Worm (Caenorhabditis elegans): ENCODE measurements around the gene F53F8.6.

F53F8.6 gene

ce11 chrV:20705125-20705524 is 1.1 kb downstream of the F53F8.6 start:
- 0 out of 2 replicates have a peak, but pooled peaks have one; percentile 54 for TF ChIP-seq tab-1 (GFP tag; IDR thresholded peaks at IDR 0.05)
- TF ChIP-seq flt-1 (GFP tag; IDR thresholded peaks at IDR 0.05), result 0 out of 2 replicates have a peak, but pooled peaks have one; percentile 28

- TF ChIP-seq ref-1 (GFP tag; conservative IDR thresholded peaks at IDR 0.05) (no peak), tab-1 (GFP tag; IDR thresholded peaks at IDR 0.05) (no peak)
These were observed 6.1 kb downstream of the F53F8.6 start for ce11 chrV:20710156-20710555.

ce11 chrV:20710642-20711041 is 6.6 kb downstream of the F53F8.6 start:
- TF ChIP-seq T22C8.4 (GFP tag; IDR thresholded peaks at IDR 0.05), result no peak
- TF ChIP-seq med-1 (GFP tag; optimal IDR thresholded peaks at IDR 0.05; ENCODE audit: insufficient read depth), result no peak
- TF ChIP-seq ztf-23 (GFP tag; IDR thresholded peaks at IDR 0.05), result no peak
- TF ChIP-seq cog-1 (tag; optimal IDR thresholded peaks at IDR 0.05), result no peak
- no peak for TF ChIP-seq ref-1 (GFP tag; conservative IDR thresholded peaks at IDR 0.05)
- TF ChIP-seq ztf-29 (GFP tag; IDR thresholded peaks at IDR 0.05), result no peak
- TF ChIP-seq tab-1 (GFP tag; IDR thresholded peaks at IDR 0.05), result no peak
- no peak for TF ChIP-seq klf-2 (GFP tag; conservative IDR thresholded peaks at IDR 0.05)
- no peak for TF ChIP-seq flt-1 (GFP tag; IDR thresholded peaks at IDR 0.05)

ce11 chrV:20711733-20712132 is 7.7 kb downstream of the F53F8.6 start:
- TF ChIP-seq med-1 (GFP tag; optimal IDR thresholded peaks at IDR 0.05; ENCODE audit: insufficient read depth), result no peak
- 0 out of 2 replicates have a peak, but pooled peaks have one; percentile 28 for TF ChIP-seq flt-1 (GFP tag; IDR thresholded peaks at IDR 0.05)
- no peak for TF ChIP-seq klf-2 (GFP tag; conservative IDR thresholded peaks at IDR 0.05)
- TF ChIP-seq ref-1 (GFP tag; conservative IDR thresholded peaks at IDR 0.05), result no peak
- no peak for TF ChIP-seq tab-1 (GFP tag; IDR thresholded peaks at IDR 0.05)
- TF ChIP-seq T22C8.4 (GFP tag; IDR thresholded peaks at IDR 0.05), result no peak
- TF ChIP-seq cog-1 (tag; optimal IDR thresholded peaks at IDR 0.05), result peak; percentile 43
- TF ChIP-seq ztf-23 (GFP tag; IDR thresholded peaks at IDR 0.05), result no peak
- no peak for TF ChIP-seq ztf-29 (GFP tag; IDR thresholded peaks at IDR 0.05)

ce11 chrV:20712318-20712993 is 8.4 kb downstream of the F53F8.6 start:
- no peak for TF ChIP-seq ztf-23 (GFP tag; IDR thresholded peaks at IDR 0.05)
- TF ChIP-seq klf-2 (GFP tag; conservative IDR thresholded peaks at IDR 0.05), result no peak
- no peak for TF ChIP-seq T22C8.4 (GFP tag; IDR thresholded peaks at IDR 0.05)
- TF ChIP-seq ref-1 (GFP tag; conservative IDR thresholded peaks at IDR 0.05), result no peak
- no peak for TF ChIP-seq tab-1 (GFP tag; IDR thresholded peaks at IDR 0.05)
- no peak for TF ChIP-seq cog-1 (tag; optimal IDR thresholded peaks at IDR 0.05)
- TF ChIP-seq med-1 (GFP tag; optimal IDR thresholded peaks at IDR 0.05; ENCODE audit: insufficient read depth), result no peak
- no peak for TF ChIP-seq flt-1 (GFP tag; IDR thresholded peaks at IDR 0.05)
- TF ChIP-seq ztf-29 (GFP tag; IDR thresholded peaks at IDR 0.05), result no peak

- TF ChIP-seq ztf-29 (GFP tag; IDR thresholded peaks at IDR 0.05), result no peak
- no peak for TF ChIP-seq cog-1 (tag; optimal IDR thresholded peaks at IDR 0.05)
- no peak for TF ChIP-seq ref-1 (GFP tag; conservative IDR thresholded peaks at IDR 0.05)
- no peak for TF ChIP-seq T22C8.4 (GFP tag; IDR thresholded peaks at IDR 0.05)
- TF ChIP-seq ztf-23 (GFP tag; IDR thresholded peaks at IDR 0.05), result no peak
These were observed 8.9 kb downstream of the F53F8.6 start for ce11 chrV:20712994-20713326.

- TF ChIP-seq flt-1 (GFP tag; IDR thresholded peaks at IDR 0.05) (no peak), ztf-29 (GFP tag; IDR thresholded peaks at IDR 0.05) (no peak), tab-1 (GFP tag; IDR thresholded peaks at IDR 0.05) (no peak), cog-1 (tag; optimal IDR thresholded peaks at IDR 0.05) (no peak), med-1 (GFP tag; optimal IDR thresholded peaks at IDR 0.05; ENCODE audit: insufficient read depth) (no peak)
These were observed 9.6 kb downstream of the F53F8.6 start, which contains the start of gene Y44A6C.1 for ce11 chrV:20713620-20714019. Gene Y44A6C.1 (plus strand): TSS chrV:20713920.

ce11 chrV:20714503-20714902 is 10.5 kb downstream of the F53F8.6 start:
- TF ChIP-seq klf-2 (GFP tag; conservative IDR thresholded peaks at IDR 0.05) (no peak), tab-1 (GFP tag; IDR thresholded peaks at IDR 0.05) (no peak), med-1 (GFP tag; optimal IDR thresholded peaks at IDR 0.05; ENCODE audit: insufficient read depth) (no peak), ztf-23 (GFP tag; IDR thresholded peaks at IDR 0.05) (no peak), ztf-29 (GFP tag; IDR thresholded peaks at IDR 0.05) (no peak), cog-1 (tag; optimal IDR thresholded peaks at IDR 0.05) (no peak), ref-1 (GFP tag; conservative IDR thresholded peaks at IDR 0.05) (no peak), T22C8.4 (GFP tag; IDR thresholded peaks at IDR 0.05) (no peak), flt-1 (GFP tag; IDR thresholded peaks at IDR 0.05) (no peak)

ce11 chrV:20716267-20716666 is 12.2 kb downstream of the F53F8.6 start:
- TF ChIP-seq ztf-23 (GFP tag; IDR thresholded peaks at IDR 0.05), result no peak
- TF ChIP-seq ztf-29 (GFP tag; IDR thresholded peaks at IDR 0.05), result no peak
- TF ChIP-seq T22C8.4 (GFP tag; IDR thresholded peaks at IDR 0.05), result no peak
- TF ChIP-seq tab-1 (GFP tag; IDR thresholded peaks at IDR 0.05), result no peak
- TF ChIP-seq cog-1 (tag; optimal IDR thresholded peaks at IDR 0.05), result no peak
- TF ChIP-seq med-1 (GFP tag; optimal IDR thresholded peaks at IDR 0.05; ENCODE audit: insufficient read depth), result no peak
- no peak for TF ChIP-seq klf-2 (GFP tag; conservative IDR thresholded peaks at IDR 0.05)

- TF ChIP-seq T22C8.4 (GFP tag; IDR thresholded peaks at IDR 0.05) (0 out of 2 replicates have a peak, but pooled peaks have one; percentile 8), flt-1 (GFP tag; IDR thresholded peaks at IDR 0.05) (no peak), ztf-23 (GFP tag; IDR thresholded peaks at IDR 0.05) (peak; percentile 41; the same call in 1 of the 2 replicates), tab-1 (GFP tag; IDR thresholded peaks at IDR 0.05) (no peak), klf-2 (GFP tag; conservative IDR thresholded peaks at IDR 0.05) (no peak)
These were observed 12.9 kb downstream of the F53F8.6 start for ce11 chrV:20716830-20717441.

All from whole organism, midembryonic.